Fruit fly (Drosophila melanogaster): ENCODE measurements around the gene CG43392.

CG43392 gene

DNA sequence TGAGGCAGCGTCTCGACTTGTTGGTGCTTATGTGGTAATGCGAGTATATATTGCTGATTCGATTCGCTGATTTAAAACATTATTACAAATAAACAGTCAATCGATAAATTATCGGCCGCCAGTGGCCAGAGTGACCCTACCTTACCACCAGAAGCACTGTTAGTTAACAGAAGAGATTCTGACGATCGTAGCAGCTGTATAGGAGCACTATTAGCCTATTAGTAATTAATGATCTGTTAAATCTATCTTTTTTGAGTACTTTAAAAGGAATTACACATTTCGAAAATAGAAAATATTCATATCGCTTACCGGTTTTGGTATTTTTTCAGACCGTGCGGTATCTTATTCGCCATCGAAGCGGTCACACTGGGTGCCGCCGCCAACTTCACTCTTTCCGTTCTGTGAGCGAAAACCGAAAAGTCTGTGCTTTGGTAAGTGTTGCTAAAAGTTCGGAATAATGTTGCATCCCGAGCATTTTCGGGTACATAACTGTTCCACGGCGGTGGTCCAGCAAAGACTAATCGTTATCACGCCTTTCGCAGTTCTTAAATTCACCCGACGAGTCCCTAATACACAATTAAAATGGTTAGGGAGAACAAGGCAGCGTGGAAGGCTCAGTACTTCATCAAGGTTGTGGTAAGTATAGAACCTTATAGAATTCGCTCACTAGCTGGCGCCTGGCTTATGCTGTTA lies 46.3 kb upstream of the CG43392 start, which contains the start of the genes CG7130 and RpLP0 (continued):
- TF ChIP-seq tll (GFP tag; optimal IDR thresholded peaks at IDR 0.05) (peak in 1 of 2 experiments; percentile 41), Side (GFP tag; optimal IDR thresholded peaks at IDR 0.05) (peak; percentile 94), gcm2 (GFP tag; optimal IDR thresholded peaks at IDR 0.05) (peak; percentile 74), Dip3 (GFP tag; optimal IDR thresholded peaks at IDR 0.05) (peak; percentile 87), Awh (GFP tag; IDR thresholded peaks at IDR 0.05) (peak; percentile 89), CG9876 (GFP tag; optimal IDR thresholded peaks at IDR 0.05) (peak; percentile 94), CG13296 (GFP tag; optimal IDR thresholded peaks at IDR 0.05) (peak; percentile 95), unc-4 (GFP tag; IDR thresholded peaks at IDR 0.05; ENCODE audit: partially characterized antibody) (peak; percentile 61; the same call in 1 of the 2 replicates), Rfx (GFP tag; IDR thresholded peaks at IDR 0.05) (peak; percentile 91), HLH3B (GFP tag; IDR thresholded peaks at IDR 0.05) (peak; percentile 79), CG1529 (GFP tag; optimal IDR thresholded peaks at IDR 0.05) (peak; percentile 90), maf-S (GFP tag; optimal IDR thresholded peaks at IDR 0.05) (peak; percentile 93), C15 (GFP tag; IDR thresholded peaks at IDR 0.05) (0 out of 3 replicates have a peak, but pooled peaks have one; percentile 56), sc (optimal IDR thresholded peaks at IDR 0.05) (no peak), sc (GFP tag; optimal IDR thresholded peaks at IDR 0.05) (peak; percentile 89), vnd (GFP tag; IDR thresholded peaks at IDR 0.05; ENCODE audit: partially characterized antibody) (no peak; the same call in 2 of the 3 replicates), NK7.1 (GFP tag; optimal IDR thresholded peaks at IDR 0.05) (peak; percentile 94), CG3065 (GFP tag; optimal IDR thresholded peaks at IDR 0.05) (peak; percentile 90), CrebB (tag; optimal IDR thresholded peaks at IDR 0.05) (peak; percentile 93), CG12299 (tag; optimal IDR thresholded peaks at IDR 0.05) (peak; percentile 82), CG10565 (GFP tag; optimal IDR thresholded peaks at IDR 0.05) (peak; percentile 89), ftz-f1 (GFP tag; optimal IDR thresholded peaks at IDR 0.05) (peak; percentile 78), CG2202 (tag; optimal IDR thresholded peaks at IDR 0.05) (peak; percentile 92), mirr (GFP tag; optimal IDR thresholded peaks at IDR 0.05) (peak; percentile 97), CG11247 (GFP tag; IDR thresholded peaks at IDR 0.05) (peak; percentile 84), CG30431 (GFP tag; optimal IDR thresholded peaks at IDR 0.05) (peak; percentile 91), CG12219 (GFP tag; optimal IDR thresholded peaks at IDR 0.05) (peak; percentile 90), CG2199 (GFP tag; IDR thresholded peaks at IDR 0.05) (no peak), CG17385 (GFP tag; optimal IDR thresholded peaks at IDR 0.05) (peak; percentile 89), Tbp (GFP tag; optimal IDR thresholded peaks at IDR 0.05) (peak; percentile 28), esg (GFP tag; conservative IDR thresholded peaks at IDR 0.05) (peak; percentile 50), TFAM (GFP tag; optimal IDR thresholded peaks at IDR 0.05) (peak; percentile 85), E2f2 (GFP tag; IDR thresholded peaks at IDR 0.05) (peak; percentile 84), en (GFP tag; optimal IDR thresholded peaks at IDR 0.05) (peak; percentile 86), tio (GFP tag; optimal IDR thresholded peaks at IDR 0.05) (peak; percentile 82), sens (GFP tag) (peak; percentile 98), fru (optimal IDR thresholded peaks at IDR 0.05) (no peak), CG2129 (GFP tag; IDR thresholded peaks at IDR 0.05; ENCODE audit: partially characterized antibody) (no peak; the same call in 1 of the 2 replicates), mld (GFP tag; IDR thresholded peaks at IDR 0.05; ENCODE audit: partially characterized antibody) (no peak), NC2α (GFP tag; optimal IDR thresholded peaks at IDR 0.05) (peak; percentile 90), zen2 (GFP tag; IDR thresholded peaks at IDR 0.05; ENCODE audit: partially characterized antibody) (no peak), sd (tag; optimal IDR thresholded peaks at IDR 0.05) (peak; percentile 57), CG9727 (GFP tag; optimal IDR thresholded peaks at IDR 0.05) (peak; percentile 96), p53 (GFP tag; optimal IDR thresholded peaks at IDR 0.05) (peak; percentile 89), insv (GFP tag; optimal IDR thresholded peaks at IDR 0.05) (peak in 1 of 2 experiments; percentile 77), Oli (tag; optimal IDR thresholded peaks at IDR 0.05) (peak; percentile 81), hbn (GFP tag; IDR thresholded peaks at IDR 0.05; ENCODE audit: partially characterized antibody) (no peak), br (optimal IDR thresholded peaks at IDR 0.05) (no peak), gt (GFP tag; IDR thresholded peaks at IDR 0.05) (0 out of 2 replicates have a peak, but pooled peaks have one; percentile 35), Asciz (GFP tag; optimal IDR thresholded peaks at IDR 0.05) (peak; percentile 92)

All from whole organism, embryonic.